Worm (Caenorhabditis elegans) whole organism, young adult: ENCODE results near the gene F13H10.5.
A peak's percentile ranks its signal among the peaks of the same experiment; 100 is the strongest.

Experiments used
- B0019.2 ChIP-seq: fragments of 200-800 bp; sonication (Bioruptor generic); conservative IDR thresholded peaks from 2 replicates; pipeline ENCODE4 v1.3.6; 2022; ENCODE audit warnings: missing genetic modification reagents, missing genetic modification characterization, missing compliant biosample characterization
- C17E4.6 ChIP-seq: fragments of 200-800 bp; sonication (Bioruptor generic); IDR thresholded peaks from 2 replicates; pipeline ENCODE4 v1.3.6; 2022; ENCODE audit warnings: missing genetic modification reagents, missing genetic modification characterization, missing compliant biosample characterization
- D2030.7 ChIP-seq: fragments of 200-800 bp; sonication (Bioruptor generic); IDR thresholded peaks from 2 replicates; pipeline ENCODE4 v1.3.6; 2022; ENCODE audit warnings: missing genetic modification reagents, missing genetic modification characterization, missing compliant biosample characterization
- F22D6.2 ChIP-seq: sonication (generic microtip); optimal IDR thresholded peaks from 2 replicates; lab custom pipeline; 2016; ENCODE audit warnings: mild to moderate bottlenecking, missing genetic modification characterization, missing compliant biosample characterization
- F39B2.1 ChIP-seq: fragments of 200-800 bp; sonication (Bioruptor generic); IDR thresholded peaks from 2 replicates; pipeline ENCODE4 v1.3.6; 2022; ENCODE audit warnings: missing genetic modification reagents, missing genetic modification characterization, missing compliant biosample characterization
- K12H6.12 ChIP-seq: fragments of 200-800 bp; sonication (Bioruptor generic); optimal IDR thresholded peaks from 2 replicates; lab custom pipeline; 2018; ENCODE audit warnings: mild to moderate bottlenecking, missing genetic modification characterization, missing compliant biosample characterization
- T26A5.8 ChIP-seq: sonication (generic microtip); optimal IDR thresholded peaks from 2 replicates; lab custom pipeline; 2016; ENCODE audit warnings: missing genetic modification characterization, missing compliant biosample characterization
- Y53G8AR.9 ChIP-seq: fragments of 200-800 bp; sonication (Bioruptor generic); conservative IDR thresholded peaks from 2 replicates; pipeline ENCODE4 v1.3.6; 2022; ENCODE audit warnings: missing genetic modification reagents, missing genetic modification characterization, missing compliant biosample characterization
- Y56A3A.18 ChIP-seq: fragments of 200-800 bp; sonication (Bioruptor generic); IDR thresholded peaks from 2 replicates; pipeline ENCODE4 v1.3.6; 2022; ENCODE audit warnings: missing genetic modification reagents, missing genetic modification characterization, missing compliant biosample characterization
- akir-1 ChIP-seq: fragments of 200-800 bp; sonication (Bioruptor generic); optimal IDR thresholded peaks from 2 replicates; lab custom pipeline; 2018; ENCODE audit warnings: mild to moderate bottlenecking, missing genetic modification characterization, moderate library complexity, missing compliant biosample characterization
- ama-1 ChIP-seq, 3 experiments: fragments of 150-350 bp in 1 of 3; sonication (generic microtip) in 2 of 3; optimal IDR thresholded peaks; 2 replicates each; lab custom pipeline; 2014 to 2018; ENCODE audit warnings: missing biosample characterization in 2 of 3, missing genetic modification characterization in 2 of 3, missing genetic modification reagents in 2 of 3
- attf-5 ChIP-seq: fragments of 200-800 bp; sonication (Bioruptor generic); optimal IDR thresholded peaks from 2 replicates; lab custom pipeline; 2018; ENCODE audit warnings: mild to moderate bottlenecking, missing genetic modification characterization, missing compliant biosample characterization
- attf-6 ChIP-seq: fragments of 200-800 bp; sonication (Bioruptor generic); IDR thresholded peaks from 2 replicates; pipeline ENCODE4 v1.3.6; 2022; ENCODE audit warnings: missing genetic modification reagents, missing genetic modification characterization, missing compliant biosample characterization
- bed-1 ChIP-seq: fragments of 200-800 bp; sonication (Bioruptor generic); IDR thresholded peaks from 2 replicates; pipeline ENCODE4 v1.3.6; 2022; ENCODE audit warnings: missing genetic modification reagents, missing genetic modification characterization, missing compliant biosample characterization
- bed-2 ChIP-seq: fragments of 200-800 bp; sonication (Bioruptor generic); IDR thresholded peaks from 2 replicates; pipeline ENCODE4 v1.3.6; 2022; ENCODE audit warnings: missing genetic modification reagents, missing genetic modification characterization, missing compliant biosample characterization
- ceh-100 ChIP-seq: fragments of 200-800 bp; sonication (Bioruptor generic); IDR thresholded peaks from 2 replicates; pipeline ENCODE4 v1.3.6; 2022; ENCODE audit warnings: missing genetic modification reagents, missing genetic modification characterization, missing compliant biosample characterization
- ceh-27 ChIP-seq: fragments of 200-800 bp; sonication (Bioruptor generic); optimal IDR thresholded peaks from 2 replicates; lab custom pipeline; 2018; ENCODE audit warnings: mild to moderate bottlenecking, missing genetic modification characterization, moderate library complexity, missing compliant biosample characterization
- ceh-40 ChIP-seq: fragments of 200-800 bp; sonication (Bioruptor generic); IDR thresholded peaks from 2 replicates; pipeline ENCODE4 v1.3.6; 2022; ENCODE audit warnings: missing genetic modification characterization, missing compliant biosample characterization
- ceh-58 ChIP-seq: fragments of 200-800 bp; sonication (Bioruptor generic); IDR thresholded peaks from 2 replicates; pipeline ENCODE4 v1.3.6; 2022; ENCODE audit warnings: missing genetic modification characterization, missing compliant biosample characterization
- ceh-91 ChIP-seq: fragments of 200-800 bp; sonication (Bioruptor generic); IDR thresholded peaks from 2 replicates; pipeline ENCODE4 v1.3.6; 2022; ENCODE audit warnings: missing genetic modification reagents, missing genetic modification characterization, missing compliant biosample characterization
- die-1 ChIP-seq: sonication (generic microtip); optimal IDR thresholded peaks from 2 replicates; lab custom pipeline; 2016; ENCODE audit warnings: missing genotype, mild to moderate bottlenecking, missing genetic modification characterization, missing compliant biosample characterization
- dox-1 ChIP-seq: fragments of 200-800 bp; sonication (Bioruptor generic); IDR thresholded peaks from 2 replicates; pipeline ENCODE4 v1.3.6; 2022; ENCODE audit warnings: missing genetic modification reagents, missing genetic modification characterization, missing compliant biosample characterization
- dpff-1 ChIP-seq: sonication (generic microtip); optimal IDR thresholded peaks from 2 replicates; lab custom pipeline; 2017; ENCODE audit warnings: mild to moderate bottlenecking, missing genetic modification characterization, missing compliant biosample characterization
- efl-1 ChIP-seq: fragments of 150-350 bp; optimal IDR thresholded peaks from 2 replicates; lab custom pipeline; 2014; ENCODE audit warnings: missing biosample characterization, missing genetic modification reagents, missing genetic modification characterization
- egl-18 ChIP-seq: fragments of 200-800 bp; sonication (Bioruptor generic); IDR thresholded peaks from 2 replicates; pipeline ENCODE4 v1.3.6; 2022; ENCODE audit warnings: missing genetic modification reagents, missing genetic modification characterization, missing compliant biosample characterization
- him-1 ChIP-seq: sonication (generic microtip); optimal IDR thresholded peaks from 2 replicates; lab custom pipeline; 2016; ENCODE audit warnings: missing genotype, missing genetic modification reagents, missing genetic modification characterization, missing compliant biosample characterization
- hlh-26 ChIP-seq: fragments of 200-800 bp; sonication (Bioruptor generic); conservative IDR thresholded peaks from 2 replicates; pipeline ENCODE4 v1.3.6; 2022; ENCODE audit warnings: missing genetic modification reagents, missing genetic modification characterization, missing compliant biosample characterization
- hsf-1 ChIP-seq: fragments of 200-800 bp; sonication (Bioruptor generic); IDR thresholded peaks from 2 replicates; pipeline ENCODE4 v1.3.6; 2022; ENCODE audit warnings: missing genetic modification reagents, missing genetic modification characterization, missing compliant biosample characterization
- let-526 ChIP-seq: fragments of 200-800 bp; sonication (Bioruptor generic); IDR thresholded peaks from 2 replicates; pipeline ENCODE4 v1.3.6; 2022; ENCODE audit warnings: missing genetic modification reagents, missing genetic modification characterization, missing compliant biosample characterization
- lin-40 ChIP-seq: sonication (generic microtip); optimal IDR thresholded peaks from 2 replicates; lab custom pipeline; 2016; ENCODE audit warnings: missing genetic modification characterization, mild to moderate bottlenecking, missing compliant biosample characterization, missing genotype, missing genetic modification reagents
- madf-8 ChIP-seq: fragments of 200-800 bp; sonication (Bioruptor generic); conservative IDR thresholded peaks from 2 replicates; pipeline ENCODE4 v1.3.6; 2022; ENCODE audit warnings: missing genetic modification reagents, missing genetic modification characterization, missing compliant biosample characterization
- mel-28 ChIP-seq: sonication (generic microtip); optimal IDR thresholded peaks from 2 replicates; lab custom pipeline; 2016; ENCODE audit warnings: borderline replicate concordance, mild to moderate bottlenecking, missing genetic modification characterization, missing compliant biosample characterization
- mxl-1 ChIP-seq: sonication (generic microtip); optimal IDR thresholded peaks from 2 replicates; lab custom pipeline; 2016; ENCODE audit warnings: missing genetic modification characterization, missing compliant biosample characterization
- nfyb-1 ChIP-seq: fragments of 200-800 bp; sonication (Bioruptor generic); IDR thresholded peaks from 2 replicates; pipeline ENCODE4 v1.3.6; 2022; ENCODE audit warnings: missing genetic modification reagents, missing genetic modification characterization, missing compliant biosample characterization
- nhr-27 ChIP-seq: fragments of 200-800 bp; sonication (Bioruptor generic); optimal IDR thresholded peaks from 2 replicates; lab custom pipeline; 2018; ENCODE audit warnings: mild to moderate bottlenecking, missing genetic modification characterization, moderate library complexity, missing compliant biosample characterization
- pha-4 ChIP-seq: fragments of 150-350 bp; sonication (generic microtip); optimal IDR thresholded peaks from 2 replicates; lab custom pipeline; 2014; ENCODE audit warnings: missing biosample characterization, missing genetic modification reagents, missing genetic modification characterization
- rec-8 ChIP-seq, 2 experiments: sonication (generic microtip); optimal IDR thresholded peaks; 2 replicates each; lab custom pipeline; 2016; ENCODE audit warnings: mild to moderate bottlenecking in 2 of 2, missing genetic modification characterization in 2 of 2, missing genetic modification reagents in 2 of 2, missing genotype in 2 of 2, missing biosample characterization in 1 of 2, missing compliant biosample characterization in 1 of 2, moderate library complexity in 1 of 2
- rpc-1 ChIP-seq, 2 experiments: fragments of 150-350 bp in 1 of 2; sonication (generic microtip) in 1 of 2; optimal IDR thresholded peaks; 2 replicates each; lab custom pipeline; 2014 to 2018; ENCODE audit warnings: missing biosample characterization in 1 of 2, missing genetic modification characterization in 1 of 2, missing genetic modification reagents in 1 of 2, missing genotype in 1 of 2
- sdz-38 ChIP-seq: sonication (generic microtip); optimal IDR thresholded peaks from 2 replicates; lab custom pipeline; 2016; ENCODE audit warnings: missing genotype, missing genetic modification characterization, missing compliant biosample characterization
- snpc-1.1 ChIP-seq: sonication (generic microtip); optimal IDR thresholded peaks from 2 replicates; lab custom pipeline; 2017; ENCODE audit warnings: missing genetic modification characterization, mild to moderate bottlenecking, missing compliant biosample characterization, antibody characterized with exemption, moderate library complexity, missing genotype, missing genetic modification reagents; ENCODE audit not compliant: insufficient read depth
- snpc-1.3 ChIP-seq: sonication (generic microtip); optimal IDR thresholded peaks from 2 replicates; lab custom pipeline; 2017; ENCODE audit warnings: missing genetic modification characterization, mild to moderate bottlenecking, missing compliant biosample characterization, antibody characterized with exemption, moderate library complexity, missing genotype, missing genetic modification reagents; ENCODE audit not compliant: insufficient read depth
- snpc-4 ChIP-seq, 5 experiments: fragments of 150-350 bp in 1 of 5; sonication (generic microtip) in 4 of 5; optimal IDR thresholded peaks; 2 replicates each; lab custom pipeline; 2014 to 2018; ENCODE audit warnings: missing genetic modification characterization in 5 of 5, missing biosample characterization in 3 of 5, antibody characterized with exemption in 2 of 5, mild to moderate bottlenecking in 2 of 5, missing compliant biosample characterization in 2 of 5, missing genotype in 2 of 5, moderate library complexity in 2 of 5, missing genetic modification reagents in 1 of 5
- somi-1 ChIP-seq: fragments of 200-800 bp; sonication (Bioruptor generic); optimal IDR thresholded peaks from 2 replicates; lab custom pipeline; 2018; ENCODE audit warnings: mild to moderate bottlenecking, missing genetic modification characterization, missing compliant biosample characterization
- unc-130 ChIP-seq: sonication (generic microtip); optimal IDR thresholded peaks from 2 replicates; lab custom pipeline; 2016; ENCODE audit warnings: missing genetic modification reagents, missing genetic modification characterization, missing compliant biosample characterization
- unc-62 ChIP-seq: fragments of 150-350 bp; optimal IDR thresholded peaks from 2 replicates; lab custom pipeline; 2014; ENCODE audit warnings: missing biosample characterization, missing genetic modification reagents, missing genetic modification characterization
- ztf-25 ChIP-seq: fragments of 200-800 bp; sonication (Bioruptor generic); IDR thresholded peaks from 2 replicates; pipeline ENCODE4 v1.3.6; 2022; ENCODE audit warnings: missing genetic modification reagents, missing genetic modification characterization, missing compliant biosample characterization

Gene F13H10.5

DNA sequence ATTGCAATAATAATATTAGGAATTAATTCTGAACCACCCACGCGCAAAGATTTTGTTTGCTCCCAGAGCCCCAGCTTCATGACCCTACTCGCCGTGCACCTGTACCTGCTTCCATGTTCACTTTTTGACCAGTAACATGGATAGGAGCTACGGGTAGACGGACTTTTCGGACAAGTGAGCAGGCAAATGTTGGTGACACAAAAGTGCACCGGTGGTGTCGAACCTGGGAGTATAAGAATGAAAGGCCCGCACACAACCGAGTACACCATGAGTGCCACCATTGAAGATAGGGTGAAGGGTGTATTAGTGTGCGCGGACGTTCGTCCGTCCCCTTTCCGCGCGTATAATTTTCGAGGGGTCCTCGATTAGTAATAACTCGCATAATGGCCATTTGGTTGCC, 35.1 kb downstream of the F13H10.5 start (continued):
- peak; percentile 96; the same call in 1 of the 2 replicates for TF ChIP-seq ceh-58 (GFP tag; lab: Robert Waterston, UW)
- TF ChIP-seq egl-18 (GFP tag; lab: Robert Waterston, UW) = 0 out of 2 replicates have a peak, but pooled peaks have one; percentile 77
- peak; percentile 96 for TF ChIP-seq D2030.7 (GFP tag; lab: Robert Waterston, UW)
- TF ChIP-seq Y56A3A.18 (GFP tag; lab: Robert Waterston, UW) = 0 out of 2 replicates have a peak, but pooled peaks have one; percentile 43
- TF ChIP-seq akir-1 (GFP tag; lab: Kevin White, UChicago) = peak; percentile 60
- peak; percentile 86 for TF ChIP-seq dpff-1 (tag; lab: Kevin White, UChicago)
- peak; percentile 68 for TF ChIP-seq B0019.2 (GFP tag; lab: Robert Waterston, UW)
- TF ChIP-seq mxl-1 (tag; lab: Kevin White, UChicago) = peak; percentile 95
- TF ChIP-seq F39B2.1 = no peak
- TF ChIP-seq snpc-1.3 (tag; lab: Kevin White, UChicago) = peak; percentile 64
- peak; percentile 34 for TF ChIP-seq K12H6.12 (tag; lab: Kevin White, UChicago)
- peak; percentile 43; the same call in 1 of the 2 replicates for TF ChIP-seq C17E4.6
- TF ChIP-seq mel-28 (tag; lab: Kevin White, UChicago) = peak; percentile 71
- TF ChIP-seq snpc-1.1 (tag; lab: Kevin White, UChicago) = peak; percentile 53
- peak; percentile 76 for TF ChIP-seq somi-1 (GFP tag; lab: Kevin White, UChicago)
- peak; percentile 64 for TF ChIP-seq sdz-38 (tag; lab: Kevin White, UChicago)
- TF ChIP-seq dox-1 = peak; percentile 93
- TF ChIP-seq ama-1 (optimal IDR thresholded peaks at IDR 0.05; lab: Kevin White, UChicago) = peak; percentile 55
- peak; percentile 41 to 76 for TF ChIP-seq ama-1 (GFP tag; optimal IDR thresholded peaks at IDR 0.05; lab: Kevin White, UChicago)
- TF ChIP-seq bed-2 (GFP tag; lab: Robert Waterston, UW) = peak; percentile 72; the same call in 1 of the 2 replicates
- TF ChIP-seq rpc-1 (optimal IDR thresholded peaks at IDR 0.05; lab: Kevin White, UChicago) = peak; percentile 80
- TF ChIP-seq rpc-1 (tag; optimal IDR thresholded peaks at IDR 0.05; lab: Kevin White, UChicago) = peak; percentile 99
- peak; percentile 96 for TF ChIP-seq ztf-25 (GFP tag; lab: Robert Waterston, UW)
- TF ChIP-seq snpc-4 (GFP tag; optimal IDR thresholded peaks at IDR 0.05; lab: Kevin White, UChicago) = peak; percentile 68
- peak in 3 of 4 experiments; percentile 63 to 76 (median 74) for TF ChIP-seq snpc-4 (tag; optimal IDR thresholded peaks at IDR 0.05; lab: Kevin White, UChicago)
- TF ChIP-seq ceh-100 (GFP tag; lab: Robert Waterston, UW) = peak; percentile 66; the same call in 1 of the 2 replicates
- peak; percentile 82 for TF ChIP-seq him-1 (tag; lab: Kevin White, UChicago)
- TF ChIP-seq madf-8 (GFP tag; lab: Robert Waterston, UW) = peak; percentile 55; the same call in 1 of the 2 replicates
- TF ChIP-seq attf-5 (GFP tag; lab: Kevin White, UChicago) = peak; percentile 87
- peak; percentile 18 for TF ChIP-seq efl-1 (GFP tag; lab: Kevin White, UChicago)
- TF ChIP-seq nfyb-1 = peak; percentile 87
- peak; percentile 80; the same call in 1 of the 2 replicates for TF ChIP-seq hsf-1 (GFP tag; lab: Robert Waterston, UW)
- TF ChIP-seq Y53G8AR.9 (GFP tag; lab: Robert Waterston, UW) = no peak; the same call in none of the 2 replicates
- TF ChIP-seq lin-40 (tag; lab: Kevin White, UChicago) = no peak
- TF ChIP-seq unc-130 (GFP tag; lab: Kevin White, UChicago) = peak; percentile 84
- peak; percentile 83 to 92 for TF ChIP-seq rec-8 (tag; optimal IDR thresholded peaks at IDR 0.05; lab: Kevin White, UChicago)
- TF ChIP-seq let-526 (GFP tag; lab: Robert Waterston, UW) = peak; percentile 85
- no peak for TF ChIP-seq pha-4 (tag; lab: Kevin White, UChicago)
- peak; percentile 47 for TF ChIP-seq ceh-91 (GFP tag; lab: Robert Waterston, UW)
- peak; percentile 84 for TF ChIP-seq nhr-27
- TF ChIP-seq hlh-26 (GFP tag; lab: Robert Waterston, UW) = peak; percentile 75; the same call in 1 of the 2 replicates
- peak; percentile 97 for TF ChIP-seq die-1
- TF ChIP-seq attf-6 (GFP tag; lab: Robert Waterston, UW) = peak; percentile 77
- TF ChIP-seq T26A5.8 (tag; lab: Kevin White, UChicago) = peak; percentile 80
- TF ChIP-seq F22D6.2 (tag; lab: Kevin White, UChicago) = peak; percentile 13
- TF ChIP-seq ceh-40 (GFP tag; lab: Robert Waterston, UW) = peak; percentile 92; the same call in 1 of the 2 replicates
- TF ChIP-seq bed-1 (GFP tag; lab: Robert Waterston, UW) = peak; percentile 56; the same call in 1 of the 2 replicates
- peak; percentile 85 for TF ChIP-seq ceh-27 (GFP tag; lab: Kevin White, UChicago)
- TF ChIP-seq unc-62 (GFP tag; lab: Kevin White, UChicago) = no peak
